Fruit fly (Drosophila melanogaster): ENCODE measurements around the gene Fit1.
A peak's percentile ranks its signal among the peaks of the same experiment; 100 is the strongest.

The Fit1 gene

DNA sequence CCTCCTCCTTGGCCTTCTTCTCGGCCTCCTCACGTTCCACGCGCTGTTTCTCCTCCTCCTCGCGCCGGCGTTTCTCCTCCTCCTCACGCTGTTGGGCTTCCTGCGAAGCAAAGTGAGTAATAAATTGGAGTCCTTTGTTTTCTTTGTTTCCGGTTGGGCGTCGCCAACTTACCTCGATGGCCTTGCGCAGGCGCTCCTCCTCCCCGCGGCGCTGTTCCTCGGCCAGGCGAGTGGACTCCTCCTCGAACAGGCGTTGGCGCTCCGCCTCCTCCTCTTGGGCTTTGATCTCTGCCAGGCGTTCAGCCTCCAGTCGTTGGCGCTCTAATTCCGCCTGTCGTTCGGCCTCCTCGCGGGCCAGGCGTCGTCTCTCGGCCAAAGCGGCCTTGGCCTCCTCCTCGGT lies 22.3 kb downstream of the Fit1 start:
- TF ChIP-seq CG9932 (GFP tag; IDR thresholded peaks at IDR 0.05), result 0 out of 2 replicates have a peak, but pooled peaks have one; percentile 9
- TF ChIP-seq CG16813 (GFP tag; IDR thresholded peaks at IDR 0.05; ENCODE audit: partially characterized antibody), result no peak
- no peak for TF ChIP-seq wdn (GFP tag; IDR thresholded peaks at IDR 0.05)
- no peak for TF ChIP-seq CG3838 (GFP tag; optimal IDR thresholded peaks at IDR 0.05)
- no peak for TF ChIP-seq gcm (GFP tag; optimal IDR thresholded peaks at IDR 0.05)
- no peak for TF ChIP-seq CG15011 (GFP tag; optimal IDR thresholded peaks at IDR 0.05)
- TF ChIP-seq ham (GFP tag; IDR thresholded peaks at IDR 0.05), result no peak
- TF ChIP-seq CG8478 (optimal IDR thresholded peaks at IDR 0.05), result no peak
- no peak for TF ChIP-seq Camta (GFP tag; optimal IDR thresholded peaks at IDR 0.05)
- TF ChIP-seq Asciz (GFP tag; optimal IDR thresholded peaks at IDR 0.05), result no peak
- TF ChIP-seq cato (GFP tag; optimal IDR thresholded peaks at IDR 0.05; ENCODE audit: borderline replicate concordance), result no peak
- TF ChIP-seq CG18764 (GFP tag; optimal IDR thresholded peaks at IDR 0.05), result no peak
- TF ChIP-seq CG9437 (GFP tag; optimal IDR thresholded peaks at IDR 0.05), result no peak
- no peak for TF ChIP-seq H15 (GFP tag; IDR thresholded peaks at IDR 0.05)
- no peak for TF ChIP-seq bbx (GFP tag; IDR thresholded peaks at IDR 0.05; ENCODE audit: partially characterized antibody)
- TF ChIP-seq Med (GFP tag), result peak; percentile 52
- TF ChIP-seq CG8359 (GFP tag; optimal IDR thresholded peaks at IDR 0.05; ENCODE audit: borderline replicate concordance), result no peak
- no peak for TF ChIP-seq CG6654 (GFP tag; optimal IDR thresholded peaks at IDR 0.05)
- TF ChIP-seq Mrtf (GFP tag; IDR thresholded peaks at IDR 0.05), result no peak
- TF ChIP-seq CG12071 (GFP tag; optimal IDR thresholded peaks at IDR 0.05), result no peak
- no peak for TF ChIP-seq Usf (GFP tag; optimal IDR thresholded peaks at IDR 0.05)
- TF ChIP-seq CG6254 (GFP tag; optimal IDR thresholded peaks at IDR 0.05), result no peak
- TF ChIP-seq HLHmδ (GFP tag; optimal IDR thresholded peaks at IDR 0.05), result no peak
- peak; percentile 82 for TF ChIP-seq Ets65A (GFP tag)
- no peak for TF ChIP-seq MBD-R2 (GFP tag; IDR thresholded peaks at IDR 0.05)
- TF ChIP-seq HLH4C (GFP tag; IDR thresholded peaks at IDR 0.05; ENCODE audit: partially characterized antibody), result no peak

DNA sequence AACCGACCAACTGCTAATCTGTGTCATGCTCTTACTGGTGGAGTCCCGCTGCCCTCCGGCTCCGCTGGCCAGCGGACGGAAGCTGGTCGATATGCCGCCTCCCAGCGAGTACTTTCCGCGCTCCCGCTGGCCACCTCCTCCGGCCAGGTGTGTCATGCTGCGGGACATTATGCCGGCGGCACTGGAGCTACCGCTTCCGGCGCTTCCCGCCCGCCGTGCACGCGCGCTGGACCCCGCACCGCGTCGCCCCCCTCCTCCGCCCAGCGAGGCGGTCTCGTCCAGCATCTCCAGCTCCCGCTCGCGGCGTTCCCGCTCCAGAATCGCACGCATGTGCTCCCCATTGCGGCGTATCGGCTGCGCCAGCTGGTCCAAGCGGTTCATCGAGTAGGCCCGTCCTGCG lies 25.2 kb downstream of the Fit1 start:
- TF ChIP-seq CG7372 (GFP tag; IDR thresholded peaks at IDR 0.05) (no peak), Hr39 (optimal IDR thresholded peaks at IDR 0.05) (peak; percentile 52), Med (GFP tag) (peak; percentile 14), wor (GFP tag; IDR thresholded peaks at IDR 0.05) (no peak), TFAM (GFP tag; optimal IDR thresholded peaks at IDR 0.05) (no peak), D (optimal IDR thresholded peaks at IDR 0.05) (no peak), D (GFP tag; optimal IDR thresholded peaks at IDR 0.05) (no peak), Side (GFP tag; optimal IDR thresholded peaks at IDR 0.05) (no peak), Poxn (GFP tag; IDR thresholded peaks at IDR 0.05) (0 out of 2 replicates have a peak, but pooled peaks have one; percentile 4), slbo (GFP tag; IDR thresholded peaks at IDR 0.05) (peak; percentile 31; the same call in 1 of the 2 replicates), wdn (GFP tag; IDR thresholded peaks at IDR 0.05) (0 out of 2 replicates have a peak, but pooled peaks have one; percentile 5), ac (GFP tag; optimal IDR thresholded peaks at IDR 0.05) (no peak)

DNA sequence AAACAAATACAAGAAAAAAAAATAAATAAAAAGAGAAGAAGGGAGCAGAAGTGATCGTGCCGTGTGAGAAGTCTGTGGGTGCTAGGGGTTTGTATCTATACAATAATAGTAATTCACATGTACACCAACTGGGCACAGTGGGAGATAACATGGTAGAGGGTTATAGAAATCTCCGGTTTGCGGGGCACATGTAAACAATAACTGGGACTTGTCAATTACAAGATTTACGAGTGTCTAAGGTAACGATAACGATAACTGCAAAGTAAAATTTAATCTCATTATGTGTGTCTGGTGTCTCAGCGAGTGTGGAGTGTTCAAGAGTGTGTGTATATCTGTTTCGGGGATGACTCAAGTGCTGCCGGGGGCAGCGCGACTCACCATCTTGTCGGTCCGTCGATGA lies 27.4 kb downstream of the Fit1 start:
- TF ChIP-seq CG15601 (tag; optimal IDR thresholded peaks at IDR 0.05) (no peak), mirr (GFP tag; optimal IDR thresholded peaks at IDR 0.05) (peak; percentile 82), exex (tag; optimal IDR thresholded peaks at IDR 0.05) (peak; percentile 89), maf-S (GFP tag; optimal IDR thresholded peaks at IDR 0.05) (no peak), cwo (GFP tag; optimal IDR thresholded peaks at IDR 0.05) (peak; percentile 3), sug (tag; optimal IDR thresholded peaks at IDR 0.05) (peak; percentile 39), CG34376 (GFP tag; optimal IDR thresholded peaks at IDR 0.05) (peak; percentile 42), CG10543 (GFP tag; optimal IDR thresholded peaks at IDR 0.05) (peak; percentile 14), lov (optimal IDR thresholded peaks at IDR 0.05) (no peak), lov (GFP tag; IDR thresholded peaks at IDR 0.05) (no peak), CG16813 (GFP tag; IDR thresholded peaks at IDR 0.05; ENCODE audit: partially characterized antibody) (0 out of 3 replicates have a peak, but pooled peaks have one; percentile 14), CG10462 (GFP tag; optimal IDR thresholded peaks at IDR 0.05) (no peak), cg (GFP tag; optimal IDR thresholded peaks at IDR 0.05) (peak; percentile 11), grn (GFP tag; optimal IDR thresholded peaks at IDR 0.05) (peak; percentile 45), CG10366 (GFP tag; IDR thresholded peaks at IDR 0.05) (no peak), caup (GFP tag; optimal IDR thresholded peaks at IDR 0.05; ENCODE audit: severe bottlenecking) (peak; percentile 64)
